Worm (Caenorhabditis elegans) whole organism, L3 larva: ENCODE data around the gene rac-2.

ENCODE experiments used
- ceh-28 ChIP-seq: fragments of 150-350 bp; optimal IDR thresholded peaks from 2 replicates; lab custom pipeline; 2014; ENCODE audit warnings: missing biosample characterization, missing genetic modification reagents, missing genetic modification characterization
- ceh-82 ChIP-seq: fragments of 150-350 bp; optimal IDR thresholded peaks from 2 replicates; lab custom pipeline; 2014; ENCODE audit warnings: missing biosample characterization, missing genetic modification characterization
- ceh-9 ChIP-seq: sonication (generic microtip); optimal IDR thresholded peaks from 2 replicates; lab custom pipeline; 2018; ENCODE audit warnings: missing biosample characterization, missing genetic modification characterization
- elt-2 ChIP-seq: sonication (generic microtip); optimal IDR thresholded peaks from 2 replicates; lab custom pipeline; 2016; ENCODE audit warnings: missing genetic modification reagents, mild to moderate bottlenecking, missing genetic modification characterization, missing compliant biosample characterization
- fkh-10 ChIP-seq: sonication (generic microtip); optimal IDR thresholded peaks from 2 replicates; lab custom pipeline; 2017; ENCODE audit warnings: missing biosample characterization, missing genetic modification reagents, missing genetic modification characterization
- fos-1 ChIP-seq: fragments of 150-350 bp; optimal IDR thresholded peaks from 2 replicates; lab custom pipeline; 2014; ENCODE audit warnings: missing biosample characterization, missing genetic modification characterization
- jun-1 ChIP-seq: fragments of 150-350 bp; optimal IDR thresholded peaks from 2 replicates; lab custom pipeline; 2014; ENCODE audit warnings: missing biosample characterization, missing genetic modification reagents, missing genetic modification characterization
- lin-15B ChIP-seq: fragments of 150-350 bp; optimal IDR thresholded peaks from 2 replicates; lab custom pipeline; 2014; ENCODE audit warnings: missing biosample characterization, missing genetic modification characterization
- nhr-12 ChIP-seq: fragments of 150-350 bp; optimal IDR thresholded peaks from 2 replicates; lab custom pipeline; 2014; ENCODE audit warnings: missing biosample characterization, missing genetic modification characterization
- nhr-237 ChIP-seq: fragments of 150-350 bp; optimal IDR thresholded peaks from 2 replicates; lab custom pipeline; 2014; ENCODE audit warnings: missing biosample characterization, missing genetic modification characterization
- tbx-2 ChIP-seq: sonication (generic microtip); optimal IDR thresholded peaks from 2 replicates; lab custom pipeline; 2016; ENCODE audit warnings: mild to moderate bottlenecking, missing genetic modification characterization, missing compliant biosample characterization
- zag-1 ChIP-seq: fragments of 150-350 bp; optimal IDR thresholded peaks from 2 replicates; lab custom pipeline; 2014; ENCODE audit warnings: missing biosample characterization, missing genetic modification characterization
- ztf-11 ChIP-seq: fragments of 150-350 bp; optimal IDR thresholded peaks from 2 replicates; lab custom pipeline; 2014; ENCODE audit warnings: missing biosample characterization, missing genetic modification characterization

ce11 chrIV:16329159-16329558 lies 21.1 kb downstream of the rac-2 start, which contains the start of gene srz-74:
- TF ChIP-seq fos-1 (tag; lab: Kevin White, UChicago) (no peak), zag-1 (no peak), ztf-11 (tag; lab: Kevin White, UChicago) (no peak), elt-2 (tag; lab: Kevin White, UChicago) (no peak), ceh-82 (tag; lab: Kevin White, UChicago) (no peak), fkh-10 (no peak), nhr-12 (tag; lab: Kevin White, UChicago) (no peak), nhr-237 (tag; lab: Kevin White, UChicago) (no peak), tbx-2 (tag; lab: Kevin White, UChicago) (no peak), jun-1 (no peak), lin-15B (tag; lab: Kevin White, UChicago) (no peak), ceh-28 (tag; lab: Kevin White, UChicago) (no peak), ceh-9 (no peak)
